Fruit fly (Drosophila melanogaster) whole organism, embryonic: ENCODE measurements around the gene Ino80.

ENCODE experiments used
- Antp ChIP-seq: fragments of 200-800 bp; sonication (Bioruptor generic); optimal IDR thresholded peaks from 3 replicates; lab custom pipeline; 2016; ENCODE audit warnings: missing biosample characterization, missing genetic modification characterization
- Bdp1 ChIP-seq: fragments of 200-800 bp; sonication (Bioruptor generic); optimal IDR thresholded peaks from 3 replicates; lab custom pipeline; 2016; ENCODE audit warnings: missing biosample characterization, missing genetic modification characterization
- CG10431 ChIP-seq: fragments of 200-800 bp; sonication (Bioruptor generic); optimal IDR thresholded peaks from 3 replicates; lab custom pipeline; 2018; ENCODE audit warnings: missing biosample characterization, mild to moderate bottlenecking, missing genetic modification characterization
- CG13296 ChIP-seq: fragments of 200-800 bp; sonication (Bioruptor generic); optimal IDR thresholded peaks from 3 replicates; lab custom pipeline; 2018; ENCODE audit warnings: missing biosample characterization, mild to moderate bottlenecking, missing genetic modification characterization
- CG1602 ChIP-seq: fragments of 200-800 bp; sonication (Bioruptor generic); optimal IDR thresholded peaks from 3 replicates; lab custom pipeline; 2016; ENCODE audit warnings: missing biosample characterization, missing genetic modification characterization
- CG17829 ChIP-seq: fragments of 200-800 bp; optimal IDR thresholded peaks from 2 replicates; lab custom pipeline; 2019; ENCODE audit warnings: missing biosample characterization, mild to moderate bottlenecking, missing genetic modification characterization, moderate library complexity
- CG2202 ChIP-seq: fragments of 200-800 bp; sonication (Bioruptor generic); optimal IDR thresholded peaks from 2 replicates; lab custom pipeline; 2018; ENCODE audit warnings: missing biosample characterization, mild to moderate bottlenecking, missing genetic modification characterization
- CG2712 ChIP-seq: fragments of 200-800 bp; optimal IDR thresholded peaks from 3 replicates; lab custom pipeline; 2019; ENCODE audit warnings: missing biosample characterization, mild to moderate bottlenecking, missing genetic modification characterization, moderate library complexity
- CG34376 ChIP-seq: fragments of 200-800 bp; sonication (Bioruptor generic); optimal IDR thresholded peaks from 2 replicates; lab custom pipeline; 2018; ENCODE audit warnings: missing biosample characterization, mild to moderate bottlenecking, missing genetic modification characterization
- CG34422 ChIP-seq: fragments of 200-800 bp; sonication (Bioruptor generic); IDR thresholded peaks from 3 replicates; pipeline ENCODE4 v1.3.6; 2022; ENCODE audit warnings: missing biosample characterization, missing genetic modification characterization
- CG3847 ChIP-seq: fragments of 200-800 bp; sonication (Bioruptor generic); IDR thresholded peaks from 2 replicates; pipeline ENCODE4 v1.3.6; 2022; ENCODE audit warnings: missing biosample characterization, missing genetic modification characterization
- CG42726 ChIP-seq: fragments of 200-800 bp; sonication (Bioruptor generic); IDR thresholded peaks from 2 replicates; pipeline ENCODE4 v1.3.6; 2022; ENCODE audit warnings: missing biosample characterization, missing genetic modification characterization; ENCODE audit not compliant: partially characterized antibody
- CG4404 ChIP-seq: fragments of 200-800 bp; sonication (Bioruptor generic); IDR thresholded peaks from 2 replicates; pipeline ENCODE4 v1.3.6; 2022; ENCODE audit warnings: missing biosample characterization, missing genetic modification characterization
- CG6254 ChIP-seq: fragments of 200-800 bp; sonication (Bioruptor generic); optimal IDR thresholded peaks from 3 replicates; lab custom pipeline; 2017; ENCODE audit warnings: mild to moderate bottlenecking, missing biosample characterization, missing genetic modification reagents, missing genetic modification characterization
- CG6813 ChIP-seq: fragments of 200-800 bp; sonication (Bioruptor generic); optimal IDR thresholded peaks from 2 replicates; lab custom pipeline; 2017; ENCODE audit warnings: missing biosample characterization, missing genetic modification characterization, mild to moderate bottlenecking, moderate library complexity, missing genetic modification reagents
- CG7839 ChIP-seq: fragments of 200-800 bp; sonication (Bioruptor generic); optimal IDR thresholded peaks from 3 replicates; lab custom pipeline; 2018; ENCODE audit warnings: missing biosample characterization, mild to moderate bottlenecking, missing genetic modification characterization, moderate library complexity
- CG8924 ChIP-seq: fragments of 200-800 bp; optimal IDR thresholded peaks from 3 replicates; lab custom pipeline; 2019; ENCODE audit warnings: missing biosample characterization, mild to moderate bottlenecking, missing genetic modification characterization, moderate library complexity
- CG9437 ChIP-seq: fragments of 200-800 bp; sonication (Bioruptor generic); optimal IDR thresholded peaks from 2 replicates; lab custom pipeline; 2018; ENCODE audit warnings: missing biosample characterization, mild to moderate bottlenecking, missing genetic modification characterization
- D19A ChIP-seq: fragments of 200-800 bp; optimal IDR thresholded peaks from 3 replicates; lab custom pipeline; 2019; ENCODE audit warnings: missing biosample characterization, mild to moderate bottlenecking, missing genetic modification characterization, moderate library complexity
- Fer3 ChIP-seq: fragments of 200-800 bp; sonication (Bioruptor generic); optimal IDR thresholded peaks from 2 replicates; lab custom pipeline; 2018; ENCODE audit warnings: missing biosample characterization, mild to moderate bottlenecking, missing genetic modification characterization, moderate library complexity
- Gug ChIP-seq: fragments of 200-800 bp; sonication (Bioruptor generic); IDR thresholded peaks from 4 replicates; pipeline ENCODE4 v1.3.6; 2022; ENCODE audit warnings: missing biosample characterization, missing genetic modification characterization
- Hey ChIP-seq: fragments of 200-800 bp; sonication (Bioruptor generic); optimal IDR thresholded peaks from 3 replicates; lab custom pipeline; 2018; ENCODE audit warnings: missing biosample characterization, mild to moderate bottlenecking, missing genetic modification characterization
- Opbp ChIP-seq: fragments of 200-800 bp; sonication (Bioruptor generic); IDR thresholded peaks from 3 replicates; pipeline ENCODE4 v1.3.6; 2022; ENCODE audit warnings: missing biosample characterization, missing genetic modification characterization; ENCODE audit not compliant: partially characterized antibody
- PHDP ChIP-seq: fragments of 200-800 bp; sonication (Bioruptor generic); optimal IDR thresholded peaks from 3 replicates; lab custom pipeline; 2018; ENCODE audit warnings: missing biosample characterization, mild to moderate bottlenecking, missing genetic modification characterization, moderate library complexity
- Trl ChIP-seq, 3 experiments: fragments of >200 bp in 2 of 3; fragments of 200-800 bp in 1 of 3; sonication (Bioruptor generic) in 1 of 3; optimal IDR thresholded peaks; 2 replicates in 1 of 3; 3 replicates in 2 of 3; lab custom pipeline; 2016 to 2017; ENCODE audit warnings: missing biosample characterization in 1 of 3, missing genetic modification characterization in 1 of 3
- amos ChIP-seq: fragments of 200-800 bp; sonication (Bioruptor generic); IDR thresholded peaks from 2 replicates; pipeline ENCODE4 v1.3.6; 2022; ENCODE audit warnings: missing biosample characterization, missing genetic modification characterization; ENCODE audit not compliant: partially characterized antibody
- aop ChIP-seq: fragments of 200-800 bp; sonication (Bioruptor generic); IDR thresholded peaks from 2 replicates; pipeline ENCODE4 v1.3.6; 2022; ENCODE audit warnings: missing biosample characterization, missing genetic modification characterization
- ash1 ChIP-seq: fragments of 200-800 bp; sonication (Bioruptor generic); optimal IDR thresholded peaks from 2 replicates; lab custom pipeline; 2018; ENCODE audit warnings: missing biosample characterization, mild to moderate bottlenecking, missing genetic modification characterization
- ato ChIP-seq: fragments of 200-800 bp; sonication (Bioruptor generic); IDR thresholded peaks from 2 replicates; pipeline ENCODE4 v1.3.6; 2022; ENCODE audit warnings: missing biosample characterization, missing genetic modification characterization; ENCODE audit not compliant: partially characterized antibody
- bsh ChIP-seq, 2 experiments: fragments of 200-800 bp; sonication (Bioruptor generic); optimal IDR thresholded peaks; 2 replicates each; lab custom pipeline; 2017 to 2018; ENCODE audit warnings: mild to moderate bottlenecking in 2 of 2, missing biosample characterization in 2 of 2, missing genetic modification characterization in 2 of 2, moderate library complexity in 1 of 2
- cg ChIP-seq: fragments of 200-800 bp; sonication (Bioruptor generic); optimal IDR thresholded peaks from 3 replicates; lab custom pipeline; 2019; ENCODE audit warnings: missing biosample characterization, mild to moderate bottlenecking, missing genetic modification characterization, moderate library complexity
- chm ChIP-seq: fragments of 200-800 bp; sonication (Bioruptor generic); IDR thresholded peaks from 2 replicates; pipeline ENCODE4 v1.3.6; 2022; ENCODE audit warnings: missing biosample characterization, missing genetic modification characterization
- fd3F ChIP-seq: fragments of 200-800 bp; sonication (Bioruptor generic); optimal IDR thresholded peaks from 2 replicates; lab custom pipeline; 2018; ENCODE audit warnings: missing biosample characterization, mild to moderate bottlenecking, missing genetic modification characterization, moderate library complexity
- gsb-n ChIP-seq: fragments of 200-800 bp; sonication (Bioruptor generic); optimal IDR thresholded peaks from 3 replicates; lab custom pipeline; 2018; ENCODE audit warnings: missing biosample characterization, mild to moderate bottlenecking, missing genetic modification characterization
- ken ChIP-seq: fragments of 200-800 bp; sonication (Bioruptor generic); IDR thresholded peaks from 3 replicates; pipeline ENCODE4 v1.3.6; 2022; ENCODE audit warnings: missing biosample characterization, missing genetic modification characterization
- oc ChIP-seq: fragments of 200-800 bp; sonication (Bioruptor generic); optimal IDR thresholded peaks from 2 replicates; lab custom pipeline; 2018; ENCODE audit warnings: missing biosample characterization, mild to moderate bottlenecking, missing genetic modification characterization, moderate library complexity
- sd ChIP-seq: fragments of 200-800 bp; sonication (Bioruptor generic); optimal IDR thresholded peaks from 3 replicates; lab custom pipeline; 2018; ENCODE audit warnings: missing biosample characterization, mild to moderate bottlenecking, missing genetic modification characterization, moderate library complexity
- ssp ChIP-seq: fragments of 200-800 bp; sonication (Bioruptor generic); IDR thresholded peaks from 2 replicates; pipeline ENCODE4 v1.3.6; 2022; ENCODE audit warnings: missing biosample characterization, missing genetic modification characterization
- stwl ChIP-seq: fragments of 200-800 bp; sonication (Bioruptor generic); optimal IDR thresholded peaks from 3 replicates; lab custom pipeline; 2018; ENCODE audit warnings: missing biosample characterization, mild to moderate bottlenecking, missing genetic modification characterization, moderate library complexity
- trem ChIP-seq: fragments of 200-800 bp; optimal IDR thresholded peaks from 3 replicates; lab custom pipeline; 2019; ENCODE audit warnings: missing biosample characterization, mild to moderate bottlenecking, missing genetic modification characterization, moderate library complexity
- unpg ChIP-seq: fragments of 200-800 bp; sonication (Bioruptor generic); optimal IDR thresholded peaks from 3 replicates; lab custom pipeline; 2018; ENCODE audit warnings: missing biosample characterization, mild to moderate bottlenecking, missing genetic modification characterization, moderate library complexity
- wdn ChIP-seq: fragments of 200-800 bp; sonication (Bioruptor generic); IDR thresholded peaks from 2 replicates; pipeline ENCODE4 v1.3.6; 2022; ENCODE audit warnings: missing biosample characterization, missing genetic modification characterization

The Ino80 gene

dm6 chr3R:19326043-19326805, 76.7 kb downstream of the Ino80 start, which contains the start of gene Delta (continued):
- TF ChIP-seq CG42726 (GFP tag; lab: Robert Waterston, UW): 0 out of 2 replicates have a peak, but pooled peaks have one; percentile 41
- 0 out of 2 replicates have a peak, but pooled peaks have one; percentile 12 for TF ChIP-seq CG3847 (GFP tag; lab: Robert Waterston, UW)
- TF ChIP-seq ash1: peak; percentile 2
- TF ChIP-seq CG10431 (GFP tag; lab: Kevin White, UChicago): peak; percentile 23
- TF ChIP-seq cg (GFP tag; lab: Kevin White, UChicago): no peak
- TF ChIP-seq CG4404 (GFP tag; lab: Robert Waterston, UW): no peak
- TF ChIP-seq Trl (optimal IDR thresholded peaks at IDR 0.05; lab: Kevin White, UChicago): peak; percentile 66 to 85
- TF ChIP-seq Trl (GFP tag; optimal IDR thresholded peaks at IDR 0.05; lab: Kevin White, UChicago): peak; percentile 39
- no peak for TF ChIP-seq CG6254 (GFP tag; lab: Kevin White, UChicago)
- TF ChIP-seq oc: peak; percentile 43
- peak; percentile 66; the same call in 1 of the 3 replicates for TF ChIP-seq CG34422 (GFP tag; lab: Robert Waterston, UW)
- peak; percentile 5 to 19 for TF ChIP-seq bsh (GFP tag; optimal IDR thresholded peaks at IDR 0.05; lab: Kevin White, UChicago)
- TF ChIP-seq CG2712 (tag; lab: Kevin White, UChicago): peak; percentile 41
- TF ChIP-seq CG6813 (GFP tag; lab: Kevin White, UChicago): peak; percentile 20
- no peak for TF ChIP-seq wdn
- peak; percentile 33; the same call in 1 of the 2 replicates for TF ChIP-seq aop (GFP tag; lab: Robert Waterston, UW)
- peak; percentile 89 for TF ChIP-seq CG9437 (GFP tag; lab: Kevin White, UChicago)
- peak; percentile 60 for TF ChIP-seq stwl (tag; lab: Kevin White, UChicago)
- TF ChIP-seq CG8924: peak; percentile 71
- TF ChIP-seq unpg (GFP tag; lab: Kevin White, UChicago): peak; percentile 39
- TF ChIP-seq ken: no peak
- TF ChIP-seq Opbp (GFP tag; lab: Robert Waterston, UW): peak; percentile 66; the same call in 2 of the 3 replicates
- peak; percentile 89 for TF ChIP-seq chm
- no peak for TF ChIP-seq Bdp1 (GFP tag; lab: Kevin White, UChicago)
- TF ChIP-seq Fer3 (tag; lab: Kevin White, UChicago): no peak
- no peak for TF ChIP-seq Antp (GFP tag; lab: Kevin White, UChicago)
- no peak for TF ChIP-seq fd3F (GFP tag; lab: Kevin White, UChicago)
- TF ChIP-seq Hey (tag; lab: Kevin White, UChicago): no peak
- no peak for TF ChIP-seq sd (tag; lab: Kevin White, UChicago)
- TF ChIP-seq CG1602 (GFP tag; lab: Kevin White, UChicago): no peak
- TF ChIP-seq CG34376 (GFP tag; lab: Kevin White, UChicago): no peak
- 0 out of 2 replicates have a peak, but pooled peaks have one; percentile 51 for TF ChIP-seq ato (GFP tag; lab: Robert Waterston, UW)
- TF ChIP-seq gsb-n: peak; percentile 13
- TF ChIP-seq Gug (GFP tag; lab: Robert Waterston, UW): no peak
- peak; percentile 27 for TF ChIP-seq PHDP (tag; lab: Kevin White, UChicago)
- peak; percentile 7 for TF ChIP-seq CG7839 (tag; lab: Kevin White, UChicago)
- TF ChIP-seq CG13296 (GFP tag; lab: Kevin White, UChicago): no peak
- TF ChIP-seq CG17829: peak; percentile 40
- peak; percentile 15 for TF ChIP-seq trem
- peak; percentile 34; the same call in 1 of the 2 replicates for TF ChIP-seq amos
- TF ChIP-seq ssp: no peak
- peak; percentile 41 for TF ChIP-seq D19A (tag; lab: Kevin White, UChicago)
- peak; percentile 1 for TF ChIP-seq CG2202 (tag; lab: Kevin White, UChicago)
- TF ChIP-seq, all 482 proteins: peak for 79
